Worm (Caenorhabditis elegans) whole organism, L2 larva: ENCODE data around the gene sma-9.

ENCODE experiments used
- R02D3.7 ChIP-seq: fragments of 150-350 bp; optimal IDR thresholded peaks from 2 replicates; lab custom pipeline; 2014; ENCODE audit warnings: missing biosample characterization, missing genetic modification characterization
- ama-1 ChIP-seq: fragments of 150-350 bp; optimal IDR thresholded peaks from 2 replicates; lab custom pipeline; 2018; ENCODE audit warnings: inconsistent platforms
- blmp-1 ChIP-seq: sonication (generic microtip); optimal IDR thresholded peaks from 2 replicates; lab custom pipeline; 2017; ENCODE audit warnings: missing genetic modification characterization, mild to moderate bottlenecking, missing compliant biosample characterization, antibody characterized with exemption, moderate library complexity; ENCODE audit not compliant: insufficient read depth
- egl-27 ChIP-seq: sonication (generic microtip); optimal IDR thresholded peaks from 3 replicates; lab custom pipeline; 2017; ENCODE audit warnings: missing biosample characterization, missing genetic modification reagents, missing genetic modification characterization
- fos-1 ChIP-seq: fragments of 150-350 bp; optimal IDR thresholded peaks from 2 replicates; lab custom pipeline; 2014; ENCODE audit warnings: missing biosample characterization, missing genetic modification characterization
- lin-39 ChIP-seq: fragments of 150-350 bp; optimal IDR thresholded peaks from 2 replicates; lab custom pipeline; 2014; ENCODE audit warnings: missing biosample characterization, missing genetic modification reagents, missing genetic modification characterization
- mab-5 ChIP-seq: fragments of 150-350 bp; optimal IDR thresholded peaks from 2 replicates; lab custom pipeline; 2014; ENCODE audit warnings: missing biosample characterization, missing genetic modification characterization
- nhr-237 ChIP-seq: fragments of 150-350 bp; optimal IDR thresholded peaks from 2 replicates; lab custom pipeline; 2014; ENCODE audit warnings: missing biosample characterization, missing genetic modification characterization
- unc-62 ChIP-seq: fragments of 150-350 bp; optimal IDR thresholded peaks from 2 replicates; lab custom pipeline; 2014; ENCODE audit warnings: missing biosample characterization, missing genetic modification reagents, missing genetic modification characterization

DNA sequence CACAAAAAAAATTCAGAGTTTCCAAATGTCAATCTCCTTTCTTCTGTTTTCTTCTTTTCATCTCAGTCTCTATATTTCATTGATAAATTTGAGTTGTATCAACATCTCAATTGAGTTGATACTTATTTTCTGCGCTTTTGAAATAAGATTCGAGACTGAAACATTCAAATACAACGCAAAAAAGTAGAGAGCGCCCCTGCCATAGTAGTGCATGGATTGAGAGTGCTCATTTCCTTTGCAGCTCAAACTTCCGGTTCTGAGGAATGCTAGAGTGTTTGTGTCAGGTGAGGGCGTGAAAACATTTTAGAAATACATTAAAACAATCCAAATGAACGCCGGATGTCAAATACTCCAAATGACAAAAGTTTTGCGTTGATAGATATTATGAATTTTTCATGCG is 5.7 kb upstream of the sma-9 start:
- TF ChIP-seq blmp-1 (no peak), mab-5 (tag; lab: Kevin White, UChicago) (no peak), ama-1 (no peak), nhr-237 (no peak), R02D3.7 (tag; lab: Kevin White, UChicago) (no peak), fos-1 (tag; lab: Kevin White, UChicago) (no peak), lin-39 (no peak), egl-27 (tag; lab: Kevin White, UChicago) (no peak), unc-62 (GFP tag; lab: Kevin White, UChicago) (no peak)
